Worm (Caenorhabditis elegans) whole organism, late embryonic: ENCODE data around the gene F08F3.8.

Source experiments
- C08G9.2 ChIP-seq: sonication (generic microtip); optimal IDR thresholded peaks from 2 replicates; lab custom pipeline; 2016; ENCODE audit warnings: mild to moderate bottlenecking, missing genetic modification characterization, moderate library complexity, missing compliant biosample characterization
- C38D4.7 ChIP-seq: fragments of 200-800 bp; sonication (Bioruptor generic); optimal IDR thresholded peaks from 2 replicates; lab custom pipeline; 2018; ENCODE audit warnings: mild to moderate bottlenecking, missing genetic modification characterization, moderate library complexity, missing compliant biosample characterization
- K09A11.1 ChIP-seq: sonication (generic microtip); optimal IDR thresholded peaks from 2 replicates; lab custom pipeline; 2017; ENCODE audit warnings: antibody characterized with exemption, mild to moderate bottlenecking, missing genetic modification characterization, missing compliant biosample characterization; ENCODE audit not compliant: insufficient read depth
- ahr-1 ChIP-seq: sonication (generic microtip); optimal IDR thresholded peaks from 2 replicates; lab custom pipeline; 2016; ENCODE audit warnings: missing genetic modification characterization, missing compliant biosample characterization
- ceh-18 ChIP-seq: sonication (generic microtip); optimal IDR thresholded peaks from 2 replicates; lab custom pipeline; 2016; ENCODE audit warnings: missing genetic modification characterization, missing compliant biosample characterization
- ceh-19 ChIP-seq: fragments of 200-800 bp; sonication (Bioruptor generic); optimal IDR thresholded peaks from 2 replicates; lab custom pipeline; 2018; ENCODE audit warnings: mild to moderate bottlenecking, missing genetic modification characterization, missing compliant biosample characterization
- ceh-30 ChIP-seq: fragments of 150-350 bp; optimal IDR thresholded peaks from 2 replicates; lab custom pipeline; 2014; ENCODE audit warnings: missing biosample characterization, missing genetic modification characterization
- ceh-34 ChIP-seq: sonication (generic microtip); optimal IDR thresholded peaks from 2 replicates; lab custom pipeline; 2016; ENCODE audit warnings: mild to moderate bottlenecking, missing genetic modification characterization, missing compliant biosample characterization
- ceh-48 ChIP-seq: sonication (generic microtip); optimal IDR thresholded peaks from 2 replicates; lab custom pipeline; 2016; ENCODE audit warnings: missing genetic modification characterization, inconsistent platforms, missing compliant biosample characterization
- ceh-6 ChIP-seq: fragments of 200-800 bp; sonication (Bioruptor generic); optimal IDR thresholded peaks from 2 replicates; lab custom pipeline; 2018; ENCODE audit warnings: mild to moderate bottlenecking, missing genetic modification characterization, missing compliant biosample characterization
- ceh-9 ChIP-seq: sonication (generic microtip); optimal IDR thresholded peaks from 2 replicates; lab custom pipeline; 2016; ENCODE audit warnings: mild to moderate bottlenecking, missing genetic modification characterization, inconsistent platforms, missing compliant biosample characterization
- che-1 ChIP-seq: sonication (generic microtip); optimal IDR thresholded peaks from 2 replicates; lab custom pipeline; 2016; ENCODE audit warnings: mild to moderate bottlenecking, missing genetic modification characterization, missing compliant biosample characterization
- dmd-4 ChIP-seq: sonication (generic microtip); optimal IDR thresholded peaks from 2 replicates; lab custom pipeline; 2016; ENCODE audit warnings: borderline replicate concordance, missing genetic modification characterization, missing compliant biosample characterization
- elt-4 ChIP-seq: sonication (generic microtip); optimal IDR thresholded peaks from 2 replicates; lab custom pipeline; 2016; ENCODE audit warnings: missing genetic modification characterization, missing compliant biosample characterization
- eyg-1 ChIP-seq: sonication (generic microtip); optimal IDR thresholded peaks from 2 replicates; lab custom pipeline; 2016; ENCODE audit warnings: missing genotype, missing genetic modification characterization, missing compliant biosample characterization
- fkh-6 ChIP-seq: sonication (generic microtip); optimal IDR thresholded peaks from 2 replicates; lab custom pipeline; 2016; ENCODE audit warnings: missing genetic modification characterization, missing compliant biosample characterization
- gmeb-2 ChIP-seq: sonication (generic microtip); optimal IDR thresholded peaks from 2 replicates; lab custom pipeline; 2016; ENCODE audit warnings: missing genetic modification characterization, inconsistent platforms, missing compliant biosample characterization
- hlh-13 ChIP-seq: fragments of 200-800 bp; sonication (Bioruptor generic); optimal IDR thresholded peaks from 2 replicates; lab custom pipeline; 2018; ENCODE audit warnings: mild to moderate bottlenecking, missing genetic modification characterization, missing compliant biosample characterization
- hlh-30 ChIP-seq: sonication (generic microtip); optimal IDR thresholded peaks from 2 replicates; lab custom pipeline; 2017; ENCODE audit warnings: antibody characterized with exemption, missing genetic modification characterization, missing compliant biosample characterization; ENCODE audit not compliant: insufficient read depth
- hlh-6 ChIP-seq: sonication (generic microtip); optimal IDR thresholded peaks from 2 replicates; lab custom pipeline; 2016; ENCODE audit warnings: missing genotype, missing genetic modification characterization, missing compliant biosample characterization
- hlh-8 ChIP-seq: sonication (generic microtip); optimal IDR thresholded peaks from 2 replicates; lab custom pipeline; 2016; ENCODE audit warnings: missing genotype, missing genetic modification characterization, missing compliant biosample characterization
- madf-2 ChIP-seq: sonication (generic microtip); optimal IDR thresholded peaks from 2 replicates; lab custom pipeline; 2017; ENCODE audit warnings: missing genetic modification characterization, missing compliant biosample characterization
- mec-3 ChIP-seq: sonication (generic microtip); optimal IDR thresholded peaks from 2 replicates; lab custom pipeline; 2016; ENCODE audit warnings: borderline replicate concordance, missing genetic modification characterization, missing compliant biosample characterization
- nfya-1 ChIP-seq: sonication (generic microtip); optimal IDR thresholded peaks from 2 replicates; lab custom pipeline; 2017; ENCODE audit warnings: missing genetic modification characterization, mild to moderate bottlenecking, missing compliant biosample characterization, antibody characterized with exemption, moderate library complexity
- nhr-11 ChIP-seq: fragments of 150-350 bp; optimal IDR thresholded peaks from 2 replicates; lab custom pipeline; 2014; ENCODE audit warnings: missing biosample characterization, missing genetic modification characterization
- npax-4 ChIP-seq: sonication (generic microtip); optimal IDR thresholded peaks from 2 replicates; lab custom pipeline; 2016; ENCODE audit warnings: missing genetic modification characterization, missing compliant biosample characterization
- pax-1 ChIP-seq: fragments of 150-350 bp; optimal IDR thresholded peaks from 2 replicates; lab custom pipeline; 2014; ENCODE audit warnings: missing biosample characterization, missing genetic modification characterization
- pha-2 ChIP-seq: sonication (generic microtip); optimal IDR thresholded peaks from 2 replicates; lab custom pipeline; 2017; ENCODE audit warnings: mild to moderate bottlenecking, missing genetic modification characterization, missing compliant biosample characterization
- pha-4 ChIP-seq: fragments of 150-350 bp; optimal IDR thresholded peaks from 2 replicates; lab custom pipeline; 2018; ENCODE audit warnings: missing biosample characterization, missing genetic modification reagents, missing genetic modification characterization
- pros-1 ChIP-seq: fragments of 150-350 bp; optimal IDR thresholded peaks from 2 replicates; lab custom pipeline; 2014; ENCODE audit warnings: missing biosample characterization, missing genetic modification reagents, missing genetic modification characterization
- ref-2 ChIP-seq: sonication (generic microtip); optimal IDR thresholded peaks from 2 replicates; lab custom pipeline; 2016; ENCODE audit warnings: missing genetic modification characterization, missing compliant biosample characterization
- sdc-2 ChIP-seq: sonication (generic microtip); optimal IDR thresholded peaks from 2 replicates; lab custom pipeline; 2016; ENCODE audit warnings: missing genotype, missing genetic modification characterization, missing compliant biosample characterization
- sox-4 ChIP-seq: sonication (generic microtip); optimal IDR thresholded peaks from 2 replicates; lab custom pipeline; 2017; ENCODE audit warnings: mild to moderate bottlenecking, missing genetic modification characterization, inconsistent platforms, missing compliant biosample characterization
- syd-9 ChIP-seq: sonication (generic microtip); optimal IDR thresholded peaks from 2 replicates; lab custom pipeline; 2016; ENCODE audit warnings: mild to moderate bottlenecking, missing genetic modification characterization, moderate library complexity, missing compliant biosample characterization
- tbx-7 ChIP-seq: sonication (generic microtip); optimal IDR thresholded peaks from 2 replicates; lab custom pipeline; 2016; ENCODE audit warnings: missing genotype, missing genetic modification characterization, missing compliant biosample characterization
- ttx-3 ChIP-seq: sonication (generic microtip); optimal IDR thresholded peaks from 2 replicates; lab custom pipeline; 2016; ENCODE audit warnings: missing genetic modification reagents, missing genetic modification characterization, missing compliant biosample characterization
- unc-3 ChIP-seq, 2 experiments: fragments of 200-800 bp in 1 of 2; sonication (Bioruptor generic) in 1 of 2; sonication (generic microtip) in 1 of 2; conservative IDR thresholded peaks in 1 of 2; optimal IDR thresholded peaks in 1 of 2; 2 replicates each; pipeline versions ENCODE4 v1.3.6 to Lab custom; 2016 to 2022; ENCODE audit warnings: missing compliant biosample characterization in 2 of 2, missing genetic modification characterization in 2 of 2, missing genetic modification reagents in 1 of 2
- unc-42 ChIP-seq: sonication (generic microtip); optimal IDR thresholded peaks from 2 replicates; lab custom pipeline; 2016; ENCODE audit warnings: missing genotype, missing genetic modification characterization, missing compliant biosample characterization
- unc-55 ChIP-seq: sonication (generic microtip); optimal IDR thresholded peaks from 2 replicates; lab custom pipeline; 2017; ENCODE audit warnings: missing biosample characterization, missing genetic modification reagents, missing genetic modification characterization
- unc-86 ChIP-seq: sonication (generic microtip); optimal IDR thresholded peaks from 2 replicates; lab custom pipeline; 2016; ENCODE audit warnings: missing genetic modification characterization, missing compliant biosample characterization
- zip-5 ChIP-seq: sonication (generic microtip); optimal IDR thresholded peaks from 2 replicates; lab custom pipeline; 2016; ENCODE audit warnings: missing genetic modification characterization, missing compliant biosample characterization

Gene F08F3.8

DNA sequence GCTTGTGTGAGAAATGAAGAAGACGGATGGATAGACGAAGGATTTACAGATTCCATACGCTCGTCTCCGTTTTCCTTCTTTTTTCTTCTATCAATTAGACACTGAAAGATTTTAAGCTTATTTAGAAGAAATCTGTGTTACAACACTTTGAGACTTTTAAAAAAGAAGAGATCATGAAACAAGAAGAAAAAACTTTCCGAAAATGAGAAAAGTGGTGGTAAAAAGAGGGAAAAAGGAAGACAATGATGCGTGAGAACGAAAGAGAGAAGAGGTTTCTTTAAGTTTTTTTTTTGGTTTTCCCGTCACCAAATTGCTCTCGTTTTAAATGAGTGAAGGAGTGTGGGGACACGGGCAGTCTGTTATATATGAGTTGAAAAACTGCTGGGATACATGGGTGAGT, 21.2 kb upstream of the F08F3.8 start, which contains the start of gene glc-3:
Gene glc-3 (minus strand): TSS at position 101 of the 400 bp plus-strand sequence.
- TF ChIP-seq tbx-7 (no peak), pha-4 (no peak), hlh-6 (tag; lab: Kevin White, UChicago) (no peak), unc-86 (no peak), pax-1 (no peak), ttx-3 (no peak), npax-4 (tag; lab: Kevin White, UChicago) (no peak), hlh-30 (tag; lab: Kevin White, UChicago) (no peak), elt-4 (tag; lab: Kevin White, UChicago) (no peak), syd-9 (tag; lab: Kevin White, UChicago) (no peak), eyg-1 (tag; lab: Kevin White, UChicago) (no peak), fkh-6 (no peak), pros-1 (tag; lab: Kevin White, UChicago) (no peak), ceh-34 (tag; lab: Kevin White, UChicago) (no peak), K09A11.1 (tag; lab: Kevin White, UChicago) (no peak), C38D4.7 (no peak), zip-5 (tag; lab: Kevin White, UChicago) (no peak), ceh-48 (tag; lab: Kevin White, UChicago) (no peak)
- TF ChIP-seq, all 69 proteins: peak for 0

DNA sequence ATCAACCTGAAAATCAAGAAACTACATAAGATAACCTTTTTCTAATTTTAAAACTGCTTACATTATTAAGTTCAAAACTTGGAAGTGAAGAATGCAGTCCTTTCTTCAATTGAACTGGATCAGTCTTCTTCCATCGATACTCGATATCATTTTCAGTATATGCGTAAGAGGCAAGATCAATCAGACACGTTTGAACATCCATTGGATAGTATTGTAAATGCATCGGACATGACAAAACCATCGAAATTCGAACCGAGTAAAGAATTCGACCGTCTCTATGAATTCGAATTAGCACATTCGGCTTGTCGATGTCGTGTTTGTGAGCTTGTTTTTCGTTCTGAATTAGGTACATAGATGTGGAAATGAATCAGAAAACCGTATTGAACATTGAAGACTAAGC, 18.3 kb upstream of the F08F3.8 start:
- TF ChIP-seq nfya-1 (tag; lab: Kevin White, UChicago), result no peak
- TF ChIP-seq unc-3 (GFP tag; conservative IDR thresholded peaks at IDR 0.05; lab: Robert Waterston, UW), result no peak
- no peak for TF ChIP-seq unc-3 (tag; optimal IDR thresholded peaks at IDR 0.05; lab: Kevin White, UChicago)
- TF ChIP-seq pha-2 (tag; lab: Kevin White, UChicago), result no peak
- no peak for TF ChIP-seq C38D4.7
- no peak for TF ChIP-seq ceh-19 (GFP tag; lab: Kevin White, UChicago)
- TF ChIP-seq ceh-6 (GFP tag; lab: Kevin White, UChicago), result no peak
- TF ChIP-seq ref-2 (tag; lab: Kevin White, UChicago), result no peak
- TF ChIP-seq pros-1 (tag; lab: Kevin White, UChicago), result no peak
- no peak for TF ChIP-seq che-1 (tag; lab: Kevin White, UChicago)
- no peak for TF ChIP-seq ceh-30 (tag; lab: Kevin White, UChicago)
- TF ChIP-seq gmeb-2 (tag; lab: Kevin White, UChicago), result no peak
- TF ChIP-seq unc-42 (tag; lab: Kevin White, UChicago), result no peak
- TF ChIP-seq tbx-7, result no peak
- TF ChIP-seq ahr-1 (tag; lab: Kevin White, UChicago), result no peak
- no peak for TF ChIP-seq K09A11.1 (tag; lab: Kevin White, UChicago)
- no peak for TF ChIP-seq C08G9.2
- TF ChIP-seq dmd-4 (tag; lab: Kevin White, UChicago), result no peak
- TF ChIP-seq hlh-8 (tag; lab: Kevin White, UChicago), result no peak

- TF ChIP-seq sdc-2 (tag; lab: Kevin White, UChicago) (no peak), tbx-7 (no peak)
These were observed 14.7 kb upstream of the F08F3.8 start for ce11 chrV:5447057-5447456.

- TF ChIP-seq nhr-11 (no peak), sdc-2 (tag; lab: Kevin White, UChicago) (no peak), sox-4 (tag; lab: Kevin White, UChicago) (no peak), unc-55 (GFP tag; lab: Kevin White, UChicago) (no peak), ref-2 (tag; lab: Kevin White, UChicago) (no peak), madf-2 (tag; lab: Kevin White, UChicago) (no peak), hlh-13 (GFP tag; lab: Kevin White, UChicago) (no peak), mec-3 (no peak), ceh-9 (tag; lab: Kevin White, UChicago) (no peak), ceh-48 (tag; lab: Kevin White, UChicago) (no peak), ceh-18 (tag; lab: Kevin White, UChicago) (no peak)
- TF ChIP-seq, all 69 proteins: peak for 0
These were observed 13.4 kb upstream of the F08F3.8 start, which contains the start of gene F08F3.1 for ce11 chrV:5445839-5446238. Gene F08F3.1 (plus strand): TSS chrV:5446139.
